Worm (Caenorhabditis elegans) whole organism, L4 larva: Measurements from ENCODE around the gene C15H9.4.

ENCODE experiments used
- R02D3.7 ChIP-seq: fragments of 150-350 bp; sonication (generic microtip); optimal IDR thresholded peaks from 3 replicates; lab custom pipeline; 2014; ENCODE audit warnings: missing biosample characterization, missing genetic modification characterization
- Y75B8A.6 ChIP-seq: fragments of 200-800 bp; sonication (Bioruptor generic); IDR thresholded peaks from 2 replicates; pipeline ENCODE4 v1.3.6; 2022; ENCODE audit warnings: missing genetic modification reagents, missing genetic modification characterization, missing compliant biosample characterization
- attf-4 ChIP-seq: sonication (generic microtip); optimal IDR thresholded peaks from 3 replicates; lab custom pipeline; 2017; ENCODE audit warnings: missing biosample characterization, missing genetic modification characterization
- cey-2 ChIP-seq: sonication (generic microtip); optimal IDR thresholded peaks from 3 replicates; lab custom pipeline; 2017; ENCODE audit warnings: missing genetic modification characterization, mild to moderate bottlenecking, missing compliant biosample characterization, antibody characterized with exemption, borderline replicate concordance; ENCODE audit not compliant: insufficient read depth
- daf-8 ChIP-seq: fragments of 200-800 bp; sonication (Bioruptor generic); IDR thresholded peaks from 2 replicates; pipeline ENCODE4 v1.3.6; 2022; ENCODE audit warnings: missing genetic modification characterization, missing compliant biosample characterization
- dmd-6 ChIP-seq: fragments of 200-800 bp; sonication (Bioruptor generic); IDR thresholded peaks from 2 replicates; pipeline ENCODE4 v1.3.6; 2022; ENCODE audit warnings: missing genetic modification reagents, missing genetic modification characterization, missing compliant biosample characterization
- dmd-9 ChIP-seq: fragments of 200-800 bp; sonication (Bioruptor generic); IDR thresholded peaks from 2 replicates; pipeline ENCODE4 v1.3.6; 2022; ENCODE audit warnings: missing genetic modification reagents, missing genetic modification characterization, missing compliant biosample characterization
- dve-1 ChIP-seq: sonication (generic microtip); optimal IDR thresholded peaks from 2 replicates; lab custom pipeline; 2017; ENCODE audit warnings: antibody characterized with exemption, mild to moderate bottlenecking, missing genetic modification characterization, missing compliant biosample characterization; ENCODE audit not compliant: insufficient read depth
- egl-43 ChIP-seq: fragments of 200-800 bp; sonication (Bioruptor generic); IDR thresholded peaks from 2 replicates; pipeline ENCODE4 v1.3.6; 2022; ENCODE audit warnings: missing genetic modification reagents, missing genetic modification characterization, missing compliant biosample characterization
- fkh-10 ChIP-seq: fragments of 150-350 bp; optimal IDR thresholded peaks from 2 replicates; lab custom pipeline; 2014; ENCODE audit warnings: missing biosample characterization, missing genetic modification reagents, missing genetic modification characterization
- gei-8 ChIP-seq: fragments of 200-800 bp; sonication (Bioruptor generic); optimal IDR thresholded peaks from 2 replicates; lab custom pipeline; 2018; ENCODE audit warnings: mild to moderate bottlenecking, missing genetic modification characterization, missing compliant biosample characterization
- hlh-11 ChIP-seq: fragments of 200-800 bp; sonication (Bioruptor generic); optimal IDR thresholded peaks from 2 replicates; lab custom pipeline; 2018; ENCODE audit warnings: mild to moderate bottlenecking, missing genetic modification characterization, missing compliant biosample characterization
- hlh-30 ChIP-seq: sonication (generic microtip); optimal IDR thresholded peaks from 2 replicates; lab custom pipeline; 2017; ENCODE audit warnings: antibody characterized with exemption, mild to moderate bottlenecking, missing genetic modification characterization, missing compliant biosample characterization; ENCODE audit not compliant: insufficient read depth
- jun-1 ChIP-seq: fragments of 150-350 bp; optimal IDR thresholded peaks from 2 replicates; lab custom pipeline; 2014; ENCODE audit warnings: missing biosample characterization, missing genetic modification reagents, missing genetic modification characterization
- lim-7 ChIP-seq: fragments of 200-800 bp; sonication (Bioruptor generic); IDR thresholded peaks from 2 replicates; pipeline ENCODE4 v1.3.6; 2022; ENCODE audit warnings: missing genetic modification characterization, missing compliant biosample characterization
- lin-1 ChIP-seq: fragments of 200-800 bp; sonication (Bioruptor generic); IDR thresholded peaks from 2 replicates; pipeline ENCODE4 v1.3.6; 2022; ENCODE audit warnings: missing genetic modification reagents, missing genetic modification characterization, missing compliant biosample characterization
- lin-29 ChIP-seq: fragments of 200-800 bp; sonication (Bioruptor generic); IDR thresholded peaks from 2 replicates; pipeline ENCODE4 v1.3.6; 2022; ENCODE audit warnings: missing genetic modification reagents, missing genetic modification characterization, missing compliant biosample characterization
- lin-38 ChIP-seq: fragments of 200-800 bp; sonication (Bioruptor generic); IDR thresholded peaks from 2 replicates; pipeline ENCODE4 v1.3.6; 2022; ENCODE audit warnings: missing genetic modification reagents, missing genetic modification characterization, missing compliant biosample characterization
- lsy-2 ChIP-seq, 2 experiments: fragments of 150-350 bp in 1 of 2; sonication (generic microtip) in 1 of 2; optimal IDR thresholded peaks; 2 replicates each; lab custom pipeline; 2014 to 2017; ENCODE audit warnings: missing biosample characterization in 2 of 2, missing genetic modification characterization in 2 of 2
- madf-9 ChIP-seq: fragments of 200-800 bp; sonication (Bioruptor generic); conservative IDR thresholded peaks from 2 replicates; pipeline ENCODE4 v1.3.6; 2022; ENCODE audit warnings: missing genetic modification reagents, missing genetic modification characterization, missing compliant biosample characterization
- mdl-1 ChIP-seq, 2 experiments: fragments of 150-350 bp in 1 of 2; sonication (generic microtip) in 1 of 2; optimal IDR thresholded peaks; 2 replicates each; lab custom pipeline; 2014 to 2017; ENCODE audit warnings: missing biosample characterization in 2 of 2, missing genetic modification characterization in 2 of 2
- nhr-48 ChIP-seq: sonication (generic microtip); optimal IDR thresholded peaks from 2 replicates; lab custom pipeline; 2016; ENCODE audit warnings: mild to moderate bottlenecking, missing genetic modification characterization, missing compliant biosample characterization
- nhr-76 ChIP-seq: fragments of 150-350 bp; optimal IDR thresholded peaks from 2 replicates; lab custom pipeline; 2014; ENCODE audit warnings: missing biosample characterization, missing genetic modification characterization
- saeg-2 ChIP-seq: fragments of 200-800 bp; sonication (Bioruptor generic); IDR thresholded peaks from 2 replicates; pipeline ENCODE4 v1.3.6; 2022; ENCODE audit warnings: missing genetic modification reagents, missing genetic modification characterization, missing compliant biosample characterization
- sdz-12 ChIP-seq: fragments of 200-800 bp; sonication (Bioruptor generic); optimal IDR thresholded peaks from 2 replicates; lab custom pipeline; 2018; ENCODE audit warnings: mild to moderate bottlenecking, missing genetic modification characterization, missing compliant biosample characterization
- set-16 ChIP-seq: fragments of 200-800 bp; sonication (Bioruptor generic); IDR thresholded peaks from 2 replicates; pipeline ENCODE4 v1.3.6; 2022; ENCODE audit warnings: missing genetic modification reagents, missing genetic modification characterization, missing compliant biosample characterization
- snpc-4 ChIP-seq: fragments of 150-350 bp; optimal IDR thresholded peaks from 2 replicates; lab custom pipeline; 2014; ENCODE audit warnings: missing biosample characterization, missing genetic modification characterization
- unc-130 ChIP-seq: sonication (generic microtip); optimal IDR thresholded peaks from 2 replicates; lab custom pipeline; 2016; ENCODE audit warnings: missing genetic modification reagents, missing genetic modification characterization, missing compliant biosample characterization
- unc-62 ChIP-seq, 3 experiments: fragments of 150-350 bp in 1 of 3; sonication (generic microtip); optimal IDR thresholded peaks in 2 of 3; peaks in 1 of 3; 1 replicate in 1 of 3; 2 replicates in 2 of 3; lab custom pipeline; 2014 to 2017; ENCODE audit warnings: missing biosample characterization in 3 of 3, missing genetic modification characterization in 3 of 3, missing genetic modification reagents in 3 of 3, missing genotype in 1 of 3
- zag-1 ChIP-seq: fragments of 150-350 bp; optimal IDR thresholded peaks from 2 replicates; lab custom pipeline; 2014; ENCODE audit warnings: missing biosample characterization, missing genetic modification characterization
- ztf-7 ChIP-seq: fragments of 150-350 bp; optimal IDR thresholded peaks from 2 replicates; lab custom pipeline; 2014; ENCODE audit warnings: missing biosample characterization, missing genetic modification characterization

The C15H9.4 gene

ce11 chrX:6059163-6059782, 38.2 kb upstream of the C15H9.4 start (continued):
- TF ChIP-seq nhr-48 (tag; lab: Kevin White, UChicago) (peak; percentile 77), sdz-12 (GFP tag; lab: Kevin White, UChicago) (no peak), egl-43 (GFP tag; lab: Robert Waterston, UW) (no peak), attf-4 (tag; lab: Kevin White, UChicago) (no peak), fkh-10 (GFP tag; lab: Kevin White, UChicago) (no peak), set-16 (GFP tag; lab: Robert Waterston, UW) (no peak), nhr-76 (tag; lab: Kevin White, UChicago) (no peak), lin-1 (GFP tag; lab: Robert Waterston, UW) (no peak), dmd-9 (no peak), lin-38 (GFP tag; lab: Robert Waterston, UW) (no peak), ztf-7 (tag; lab: Kevin White, UChicago) (peak; percentile 91), dmd-6 (GFP tag; lab: Robert Waterston, UW) (peak; percentile 55), zag-1 (tag; lab: Kevin White, UChicago) (no peak), dve-1 (tag; lab: Kevin White, UChicago) (peak; percentile 72)

- no peak for TF ChIP-seq cey-2 (tag; lab: Kevin White, UChicago)
- TF ChIP-seq hlh-30 (tag; lab: Kevin White, UChicago), result peak; percentile 9
- TF ChIP-seq gei-8 (GFP tag; lab: Kevin White, UChicago), result no peak
- TF ChIP-seq lin-38 (GFP tag; lab: Robert Waterston, UW), result no peak
- TF ChIP-seq lsy-2 (tag; optimal IDR thresholded peaks at IDR 0.05; lab: Kevin White, UChicago), result no peak
- TF ChIP-seq snpc-4 (tag; lab: Kevin White, UChicago), result no peak
- TF ChIP-seq lin-29 (GFP tag; lab: Robert Waterston, UW), result no peak
- TF ChIP-seq lim-7 (GFP tag; lab: Robert Waterston, UW), result no peak
- TF ChIP-seq sdz-12 (GFP tag; lab: Kevin White, UChicago), result no peak
- TF ChIP-seq nhr-76 (tag; lab: Kevin White, UChicago), result no peak
- TF ChIP-seq egl-43 (GFP tag; lab: Robert Waterston, UW), result no peak
- TF ChIP-seq hlh-11 (tag; lab: Kevin White, UChicago), result peak; percentile 25
- no peak for TF ChIP-seq jun-1 (tag; lab: Kevin White, UChicago)
- TF ChIP-seq unc-130 (GFP tag; lab: Kevin White, UChicago), result no peak
- TF ChIP-seq mdl-1 (tag; optimal IDR thresholded peaks at IDR 0.05; lab: Kevin White, UChicago), result peak in 1 of 2 experiments; percentile 23
Measured at ce11 chrX:6064385-6064784, 33.1 kb upstream of the C15H9.4 start.

ce11 chrX:6065936-6066452, 31.4 kb upstream of the C15H9.4 start, which contains the start of gene ptr-4:
ptr-4 (minus strand) TSS chrX:6065986.
- peak in 1 of 2 experiments; percentile 92 for TF ChIP-seq unc-62 (GFP tag; optimal IDR thresholded peaks at IDR 0.05 in 1 of 2; lab: Kevin White, UChicago)
- no peak for TF ChIP-seq unc-62 (tag; optimal IDR thresholded peaks at IDR 0.05; lab: Kevin White, UChicago)
- no peak for TF ChIP-seq R02D3.7 (tag; lab: Kevin White, UChicago)

- TF ChIP-seq lin-1 (GFP tag; lab: Robert Waterston, UW) (no peak), saeg-2 (no peak), egl-43 (GFP tag; lab: Robert Waterston, UW) (no peak), Y75B8A.6 (GFP tag; lab: Robert Waterston, UW) (no peak), madf-9 (no peak), daf-8 (GFP tag; lab: Robert Waterston, UW) (no peak), dmd-6 (GFP tag; lab: Robert Waterston, UW) (no peak), nhr-76 (tag; lab: Kevin White, UChicago) (no peak)
Measured at ce11 chrX:6066618-6067017, 30.8 kb upstream of the C15H9.4 start.
